Fruit fly (Drosophila melanogaster) whole organism, embryonic: ENCODE measurements around the gene Bacc.

Source experiments
- Ada2b ChIP-seq: fragments of 200-800 bp; sonication (Bioruptor generic); IDR thresholded peaks from 2 replicates; pipeline ENCODE4 v1.3.6; 2022; ENCODE audit warnings: missing biosample characterization, missing genetic modification characterization
- Aef1 ChIP-seq: fragments of 200-800 bp; sonication (Bioruptor generic); IDR thresholded peaks from 3 replicates; pipeline ENCODE4 v1.3.6; 2022; ENCODE audit warnings: missing biosample characterization, missing genetic modification characterization
- Atf6 ChIP-seq: fragments of 200-800 bp; sonication (Bioruptor generic); IDR thresholded peaks from 2 replicates; pipeline ENCODE4 v1.3.6; 2022; ENCODE audit warnings: missing biosample characterization, missing genetic modification characterization
- CG10654 ChIP-seq: fragments of 200-800 bp; sonication (Bioruptor generic); optimal IDR thresholded peaks from 2 replicates; lab custom pipeline; 2016; ENCODE audit warnings: missing biosample characterization, missing genetic modification characterization
- CG11560 ChIP-seq: fragments of 200-800 bp; sonication (Bioruptor generic); IDR thresholded peaks from 3 replicates; pipeline ENCODE4 v1.3.6; 2022; ENCODE audit warnings: missing biosample characterization, missing genetic modification characterization
- CG12299 ChIP-seq: fragments of 200-800 bp; sonication (Bioruptor generic); optimal IDR thresholded peaks from 2 replicates; lab custom pipeline; 2018; ENCODE audit warnings: missing biosample characterization, mild to moderate bottlenecking, missing genetic modification characterization
- CG14014 ChIP-seq: fragments of 200-800 bp; sonication (Bioruptor generic); IDR thresholded peaks from 2 replicates; pipeline ENCODE4 v1.3.6; 2022; ENCODE audit warnings: missing biosample characterization, missing genetic modification characterization
- CG14710 ChIP-seq: fragments of 200-800 bp; sonication (Bioruptor generic); optimal IDR thresholded peaks from 3 replicates; lab custom pipeline; 2019; ENCODE audit warnings: missing biosample characterization, mild to moderate bottlenecking, missing genetic modification characterization, moderate library complexity
- CG15269 ChIP-seq: fragments of 200-800 bp; sonication (Bioruptor generic); optimal IDR thresholded peaks from 2 replicates; lab custom pipeline; 2018; ENCODE audit warnings: missing biosample characterization, mild to moderate bottlenecking, missing genetic modification characterization, moderate library complexity
- CG2120 ChIP-seq: fragments of 200-800 bp; sonication (Bioruptor generic); optimal IDR thresholded peaks from 3 replicates; lab custom pipeline; 2016; ENCODE audit warnings: missing biosample characterization, missing genetic modification characterization
- CG2202 ChIP-seq: fragments of 200-800 bp; sonication (Bioruptor generic); optimal IDR thresholded peaks from 2 replicates; lab custom pipeline; 2018; ENCODE audit warnings: missing biosample characterization, mild to moderate bottlenecking, missing genetic modification characterization
- CG30020 ChIP-seq: fragments of 200-800 bp; optimal IDR thresholded peaks from 2 replicates; lab custom pipeline; 2019; ENCODE audit warnings: missing biosample characterization, mild to moderate bottlenecking, missing genetic modification characterization, moderate library complexity
- CG30431 ChIP-seq: fragments of 200-800 bp; sonication (Bioruptor generic); optimal IDR thresholded peaks from 2 replicates; lab custom pipeline; 2017; ENCODE audit warnings: missing biosample characterization, missing genetic modification characterization
- CG3407 ChIP-seq: fragments of 200-800 bp; sonication (Bioruptor generic); optimal IDR thresholded peaks from 2 replicates; lab custom pipeline; 2018; ENCODE audit warnings: missing biosample characterization, mild to moderate bottlenecking, missing genetic modification characterization
- CG4404 ChIP-seq: fragments of 200-800 bp; sonication (Bioruptor generic); IDR thresholded peaks from 2 replicates; pipeline ENCODE4 v1.3.6; 2022; ENCODE audit warnings: missing biosample characterization, missing genetic modification characterization
- CG6813 ChIP-seq: fragments of 200-800 bp; sonication (Bioruptor generic); optimal IDR thresholded peaks from 2 replicates; lab custom pipeline; 2017; ENCODE audit warnings: missing biosample characterization, missing genetic modification characterization, mild to moderate bottlenecking, moderate library complexity, missing genetic modification reagents
- CG7372 ChIP-seq: fragments of 200-800 bp; sonication (Bioruptor generic); IDR thresholded peaks from 2 replicates; pipeline ENCODE4 v1.3.6; 2022; ENCODE audit warnings: missing biosample characterization, missing genetic modification characterization
- CG7556 ChIP-seq: fragments of 200-800 bp; sonication (Bioruptor generic); optimal IDR thresholded peaks from 2 replicates; lab custom pipeline; 2017; ENCODE audit warnings: missing biosample characterization, mild to moderate bottlenecking, missing genetic modification characterization
- CG8944 ChIP-seq: fragments of 200-800 bp; sonication (Bioruptor generic); optimal IDR thresholded peaks from 3 replicates; lab custom pipeline; 2016; ENCODE audit warnings: missing biosample characterization, missing genetic modification characterization
- CHES-1-like ChIP-seq: fragments of 200-800 bp; sonication (Bioruptor generic); optimal IDR thresholded peaks from 2 replicates; lab custom pipeline; 2016; ENCODE audit warnings: missing biosample characterization, missing genetic modification characterization
- Camta ChIP-seq: fragments of 200-800 bp; sonication (Bioruptor generic); optimal IDR thresholded peaks from 2 replicates; lab custom pipeline; 2016; ENCODE audit warnings: missing biosample characterization, missing genetic modification characterization
- CoRest ChIP-seq: fragments of 200-800 bp; sonication (Bioruptor generic); optimal IDR thresholded peaks from 3 replicates; lab custom pipeline; 2018; ENCODE audit warnings: missing biosample characterization, mild to moderate bottlenecking, missing genetic modification characterization, moderate library complexity
- Dbx ChIP-seq: fragments of 200-800 bp; sonication (Bioruptor generic); IDR thresholded peaks from 3 replicates; pipeline ENCODE4 v1.3.6; 2022; ENCODE audit warnings: missing biosample characterization, missing genetic modification characterization
- Dref ChIP-seq: fragments of 200-800 bp; sonication (Bioruptor generic); IDR thresholded peaks from 2 replicates; pipeline ENCODE4 v1.3.6; 2022; ENCODE audit warnings: missing biosample characterization, missing genetic modification characterization
- Elba2 ChIP-seq: fragments of 200-800 bp; sonication (Bioruptor generic); optimal IDR thresholded peaks from 3 replicates; lab custom pipeline; 2016; ENCODE audit warnings: missing biosample characterization, missing genetic modification characterization
- Fer3 ChIP-seq: fragments of 200-800 bp; sonication (Bioruptor generic); optimal IDR thresholded peaks from 2 replicates; lab custom pipeline; 2018; ENCODE audit warnings: missing biosample characterization, mild to moderate bottlenecking, missing genetic modification characterization, moderate library complexity
- HLH54F ChIP-seq: fragments of 200-800 bp; sonication (Bioruptor generic); optimal IDR thresholded peaks from 3 replicates; lab custom pipeline; 2016; ENCODE audit warnings: missing biosample characterization, missing genetic modification characterization
- Hey ChIP-seq: fragments of 200-800 bp; sonication (Bioruptor generic); optimal IDR thresholded peaks from 3 replicates; lab custom pipeline; 2018; ENCODE audit warnings: missing biosample characterization, mild to moderate bottlenecking, missing genetic modification characterization
- Hr39 ChIP-seq: fragments of >200 bp; optimal IDR thresholded peaks from 2 replicates; lab custom pipeline; 2017
- Neu2 ChIP-seq: fragments of 200-800 bp; sonication (Bioruptor generic); optimal IDR thresholded peaks from 3 replicates; lab custom pipeline; 2016; ENCODE audit warnings: missing biosample characterization, missing genetic modification characterization, borderline replicate concordance
- Sox100B ChIP-seq: fragments of 200-800 bp; sonication (Bioruptor generic); optimal IDR thresholded peaks from 3 replicates; lab custom pipeline; 2018; ENCODE audit warnings: missing biosample characterization, mild to moderate bottlenecking, missing genetic modification characterization
- Spps ChIP-seq: fragments of 200-800 bp; sonication (Bioruptor generic); optimal IDR thresholded peaks from 2 replicates; lab custom pipeline; 2018; ENCODE audit warnings: missing biosample characterization, mild to moderate bottlenecking, missing genetic modification characterization
- ara ChIP-seq: fragments of 200-800 bp; sonication (Bioruptor generic); IDR thresholded peaks from 2 replicates; pipeline ENCODE4 v1.3.6; 2022; ENCODE audit warnings: missing biosample characterization, missing genetic modification characterization
- bab2 ChIP-seq: fragments of 200-800 bp; sonication (Bioruptor generic); optimal IDR thresholded peaks from 2 replicates; lab custom pipeline; 2016; ENCODE audit warnings: missing biosample characterization, missing genetic modification characterization
- corto ChIP-seq: fragments of 200-800 bp; sonication (Bioruptor generic); optimal IDR thresholded peaks from 2 replicates; lab custom pipeline; 2016; ENCODE audit warnings: missing biosample characterization, mild to moderate bottlenecking, missing genetic modification characterization, moderate library complexity
- dpn ChIP-seq, 2 experiments: fragments of 200-800 bp; sonication (Bioruptor generic); optimal IDR thresholded peaks; 3 replicates each; lab custom pipeline; 2016; ENCODE audit warnings: missing biosample characterization in 2 of 2, missing genetic modification characterization in 2 of 2
- en ChIP-seq: fragments of 200-800 bp; sonication (Bioruptor generic); optimal IDR thresholded peaks from 2 replicates; lab custom pipeline; 2016; ENCODE audit warnings: missing biosample characterization, missing genetic modification characterization
- gem ChIP-seq: fragments of 200-800 bp; sonication (Bioruptor generic); optimal IDR thresholded peaks from 2 replicates; lab custom pipeline; 2019; ENCODE audit warnings: missing biosample characterization, mild to moderate bottlenecking, missing genetic modification characterization, moderate library complexity
- jing ChIP-seq: fragments of 200-800 bp; sonication (Bioruptor generic); optimal IDR thresholded peaks from 2 replicates; lab custom pipeline; 2018; ENCODE audit warnings: missing biosample characterization, mild to moderate bottlenecking, missing genetic modification characterization
- mld ChIP-seq: fragments of 200-800 bp; sonication (Bioruptor generic); IDR thresholded peaks from 3 replicates; pipeline ENCODE4 v1.3.6; 2022; ENCODE audit warnings: missing biosample characterization, missing genetic modification characterization; ENCODE audit not compliant: partially characterized antibody
- nerfin-2 ChIP-seq: fragments of 200-800 bp; sonication (Bioruptor generic); IDR thresholded peaks from 2 replicates; pipeline ENCODE4 v1.3.6; 2022; ENCODE audit warnings: missing biosample characterization, missing genetic modification characterization; ENCODE audit not compliant: partially characterized antibody
- onecut ChIP-seq: fragments of 200-800 bp; sonication (Bioruptor generic); IDR thresholded peaks from 2 replicates; pipeline ENCODE4 v1.3.6; 2022; ENCODE audit warnings: missing biosample characterization, missing genetic modification characterization
- pan ChIP-seq, 4 experiments: fragments of >200 bp in 3 of 4; fragments of 200-800 bp in 1 of 4; sonication (Bioruptor generic) in 1 of 4; optimal IDR thresholded peaks in 3 of 4; IDR thresholded peaks in 1 of 4; 2 replicates each; pipeline versions ENCODE4 v1.3.6 to Lab custom; 2017 to 2022; ENCODE audit warnings: missing biosample characterization in 2 of 4, missing genetic modification characterization in 2 of 4, mixed read lengths in 1 of 4
- psq ChIP-seq: fragments of 200-800 bp; sonication (Bioruptor generic); optimal IDR thresholded peaks from 2 replicates; lab custom pipeline; 2017; ENCODE audit warnings: missing biosample characterization, missing genetic modification characterization
- sc ChIP-seq, 3 experiments: fragments of >200 bp in 2 of 3; fragments of 200-800 bp in 1 of 3; sonication (Bioruptor generic) in 1 of 3; optimal IDR thresholded peaks; 2 replicates in 2 of 3; 3 replicates in 1 of 3; lab custom pipeline; 2017; ENCODE audit warnings: mild to moderate bottlenecking in 1 of 3, missing biosample characterization in 1 of 3, missing genetic modification characterization in 1 of 3, missing genetic modification reagents in 1 of 3
- slou ChIP-seq: fragments of 200-800 bp; sonication (Bioruptor generic); optimal IDR thresholded peaks from 3 replicates; lab custom pipeline; 2016; ENCODE audit warnings: missing biosample characterization, missing genetic modification characterization
- tgo ChIP-seq: fragments of 200-800 bp; sonication (Bioruptor generic); IDR thresholded peaks from 3 replicates; pipeline ENCODE4 v1.3.6; 2022; ENCODE audit warnings: missing biosample characterization, missing genetic modification characterization
- tin ChIP-seq: fragments of 200-800 bp; sonication (Bioruptor generic); optimal IDR thresholded peaks from 3 replicates; lab custom pipeline; 2016; ENCODE audit warnings: missing biosample characterization, missing genetic modification characterization
- usp ChIP-seq: fragments of >200 bp; optimal IDR thresholded peaks from 2 replicates; lab custom pipeline; 2017; ENCODE audit warnings: missing biosample characterization, missing genetic modification characterization
- wdn ChIP-seq: fragments of 200-800 bp; sonication (Bioruptor generic); IDR thresholded peaks from 2 replicates; pipeline ENCODE4 v1.3.6; 2022; ENCODE audit warnings: missing biosample characterization, missing genetic modification characterization
- yki ChIP-seq: fragments of >200 bp; optimal IDR thresholded peaks from 3 replicates; lab custom pipeline; 2018
- zfh2 ChIP-seq: fragments of 200-800 bp; sonication (Bioruptor generic); optimal IDR thresholded peaks from 2 replicates; lab custom pipeline; 2016; ENCODE audit warnings: missing biosample characterization, missing genetic modification characterization

The Bacc gene

DNA sequence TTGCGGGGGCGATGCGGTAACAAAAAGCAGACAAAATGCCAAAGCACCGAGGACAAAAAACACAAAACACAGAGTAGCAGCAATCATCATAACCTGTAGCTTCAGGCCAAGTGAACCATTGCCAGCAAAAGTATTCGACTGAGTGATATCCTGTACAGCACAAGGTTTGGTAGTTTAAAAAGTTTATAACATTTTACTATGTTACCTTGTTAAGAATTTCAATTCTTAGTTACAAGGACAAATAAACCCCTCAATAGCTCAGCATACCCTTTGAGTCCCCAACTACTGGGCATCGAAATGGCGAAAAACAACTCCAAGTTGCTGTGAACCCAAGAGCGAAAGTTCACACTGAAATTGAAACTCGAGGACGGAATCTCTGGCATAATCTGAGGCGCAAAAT lies 29.1 kb upstream of the Bacc start:
- TF ChIP-seq usp (no peak), CG2202 (tag; lab: Kevin White, UChicago) (no peak), tgo (GFP tag; lab: Robert Waterston, UW) (peak; percentile 36; the same call in 1 of the 3 replicates), Spps (no peak), mld (no peak), Atf6 (GFP tag; lab: Robert Waterston, UW) (no peak), HLH54F (no peak), Dbx (GFP tag; lab: Robert Waterston, UW) (0 out of 3 replicates have a peak, but pooled peaks have one; percentile 31), CG7556 (GFP tag; lab: Kevin White, UChicago) (peak; percentile 11), CG4404 (peak; percentile 22; the same call in 1 of the 2 replicates), Aef1 (GFP tag; lab: Robert Waterston, UW) (0 out of 3 replicates have a peak, but pooled peaks have one; percentile 12), pan (optimal IDR thresholded peaks at IDR 0.05; lab: Kevin White, UChicago) (no peak), pan (GFP tag; optimal IDR thresholded peaks at IDR 0.05 in 1 of 2, IDR thresholded peaks at IDR 0.05 in 1 of 2) (no peak), CG12299 (tag; lab: Kevin White, UChicago) (no peak), jing (GFP tag; lab: Kevin White, UChicago) (no peak), ara (GFP tag; lab: Robert Waterston, UW) (no peak), CHES-1-like (GFP tag; lab: Kevin White, UChicago) (no peak), CG8944 (GFP tag; lab: Kevin White, UChicago) (no peak), dpn (GFP tag; optimal IDR thresholded peaks at IDR 0.05; lab: Kevin White, UChicago) (no peak), CG30431 (no peak), CG7372 (no peak), Ada2b (GFP tag; lab: Robert Waterston, UW) (no peak), Camta (no peak), Sox100B (no peak), Hr39 (no peak), psq (GFP tag; lab: Kevin White, UChicago) (no peak), CG14014 (GFP tag; lab: Robert Waterston, UW) (0 out of 2 replicates have a peak, but pooled peaks have one; percentile 28), CG10654 (GFP tag; lab: Kevin White, UChicago) (no peak), bab2 (GFP tag; lab: Kevin White, UChicago) (no peak), CG15269 (peak; percentile 26), corto (GFP tag; lab: Kevin White, UChicago) (no peak), zfh2 (GFP tag; lab: Kevin White, UChicago) (no peak), Hey (tag; lab: Kevin White, UChicago) (no peak), tin (GFP tag; lab: Kevin White, UChicago) (no peak), onecut (GFP tag; lab: Robert Waterston, UW) (no peak), CG11560 (0 out of 3 replicates have a peak, but pooled peaks have one; percentile 28), wdn (GFP tag; lab: Robert Waterston, UW) (no peak), sc (optimal IDR thresholded peaks at IDR 0.05; lab: Kevin White, UChicago) (no peak), sc (GFP tag; optimal IDR thresholded peaks at IDR 0.05; lab: Kevin White, UChicago) (no peak), CG3407 (no peak), Dref (GFP tag; lab: Robert Waterston, UW) (no peak), CG30020 (tag; lab: Kevin White, UChicago) (no peak), Fer3 (tag; lab: Kevin White, UChicago) (peak; percentile 36), Elba2 (GFP tag; lab: Kevin White, UChicago) (no peak), CG14710 (tag; lab: Kevin White, UChicago) (no peak), CoRest (tag; lab: Kevin White, UChicago) (no peak), en (GFP tag; lab: Kevin White, UChicago) (no peak), yki (lab: Kevin White, UChicago) (no peak), CG6813 (GFP tag; lab: Kevin White, UChicago) (no peak), CG2120 (peak; percentile 71), gem (tag; lab: Kevin White, UChicago) (peak; percentile 45), nerfin-2 (GFP tag; lab: Robert Waterston, UW) (no peak), slou (GFP tag; lab: Kevin White, UChicago) (no peak), Neu2 (GFP tag; lab: Kevin White, UChicago) (no peak)
